Worm (Caenorhabditis elegans) whole organism, L3 larva: ENCODE results near the gene cdh-3.

Experiments used
- nhr-237 ChIP-seq: fragments of 150-350 bp; optimal IDR thresholded peaks from 2 replicates; lab custom pipeline; 2014; ENCODE audit warnings: missing biosample characterization, missing genetic modification characterization
- pqm-1 ChIP-seq: fragments of 150-350 bp; optimal IDR thresholded peaks from 2 replicates; lab custom pipeline; 2017; ENCODE audit warnings: missing biosample characterization, missing genetic modification characterization, inconsistent platforms
- ztf-11 ChIP-seq: fragments of 150-350 bp; optimal IDR thresholded peaks from 2 replicates; lab custom pipeline; 2014; ENCODE audit warnings: missing biosample characterization, missing genetic modification characterization
- ztf-4 ChIP-seq: fragments of 150-350 bp; optimal IDR thresholded peaks from 2 replicates; lab custom pipeline; 2014; ENCODE audit warnings: missing biosample characterization, missing genetic modification characterization

DNA sequence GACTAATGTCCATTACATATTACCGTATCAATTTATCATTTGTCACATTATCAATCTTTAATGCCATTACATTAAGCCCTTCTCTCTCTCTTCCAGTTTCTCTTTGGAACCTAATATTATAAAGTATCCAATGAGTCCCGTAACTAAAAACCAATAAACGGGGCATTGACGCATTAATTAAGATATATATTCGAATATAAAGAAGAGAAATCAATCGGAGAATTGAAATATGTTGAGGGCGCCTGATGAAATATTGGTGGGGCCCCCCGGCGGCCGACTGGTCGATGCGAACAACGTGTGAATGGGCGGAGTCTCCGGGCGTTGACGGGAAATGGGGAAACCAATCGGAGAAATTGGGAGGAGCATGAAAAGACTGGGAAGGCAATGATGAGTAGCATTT is 30.0 kb upstream of the cdh-3 start:
- TF ChIP-seq ztf-4 (tag; lab: Kevin White, UChicago) (no peak), pqm-1 (tag; lab: Kevin White, UChicago) (no peak), ztf-11 (tag; lab: Kevin White, UChicago) (no peak), nhr-237 (tag; lab: Kevin White, UChicago) (no peak)
